Worm (Caenorhabditis elegans) whole organism, late embryonic: ENCODE results near the gene Y47D3B.12.

ENCODE experiments used
- C38D4.7 ChIP-seq: fragments of 200-800 bp; sonication (Bioruptor generic); optimal IDR thresholded peaks from 2 replicates; lab custom pipeline; 2018; ENCODE audit warnings: mild to moderate bottlenecking, missing genetic modification characterization, moderate library complexity, missing compliant biosample characterization
- T23F11.4 ChIP-seq: fragments of 200-800 bp; sonication (Bioruptor generic); optimal IDR thresholded peaks from 2 replicates; lab custom pipeline; 2018; ENCODE audit warnings: mild to moderate bottlenecking, missing genetic modification characterization, missing compliant biosample characterization
- ceh-18 ChIP-seq: sonication (generic microtip); optimal IDR thresholded peaks from 2 replicates; lab custom pipeline; 2016; ENCODE audit warnings: missing genetic modification characterization, missing compliant biosample characterization
- ceh-19 ChIP-seq: fragments of 200-800 bp; sonication (Bioruptor generic); optimal IDR thresholded peaks from 2 replicates; lab custom pipeline; 2018; ENCODE audit warnings: mild to moderate bottlenecking, missing genetic modification characterization, missing compliant biosample characterization
- ceh-2 ChIP-seq: sonication (generic microtip); optimal IDR thresholded peaks from 2 replicates; lab custom pipeline; 2016; ENCODE audit warnings: missing genotype, missing genetic modification characterization, missing compliant biosample characterization
- ceh-45 ChIP-seq: fragments of 200-800 bp; sonication (Bioruptor generic); IDR thresholded peaks from 2 replicates; pipeline ENCODE4 v1.3.6; 2022; ENCODE audit warnings: missing genetic modification reagents, missing genetic modification characterization, missing compliant biosample characterization
- ceh-6 ChIP-seq: fragments of 200-800 bp; sonication (Bioruptor generic); optimal IDR thresholded peaks from 2 replicates; lab custom pipeline; 2018; ENCODE audit warnings: mild to moderate bottlenecking, missing genetic modification characterization, missing compliant biosample characterization
- elt-2 ChIP-seq: sonication (generic microtip); optimal IDR thresholded peaks from 2 replicates; lab custom pipeline; 2016; ENCODE audit warnings: missing genetic modification reagents, missing genetic modification characterization, missing compliant biosample characterization
- elt-4 ChIP-seq: sonication (generic microtip); optimal IDR thresholded peaks from 2 replicates; lab custom pipeline; 2016; ENCODE audit warnings: missing genetic modification characterization, missing compliant biosample characterization
- eyg-1 ChIP-seq: sonication (generic microtip); optimal IDR thresholded peaks from 2 replicates; lab custom pipeline; 2016; ENCODE audit warnings: missing genotype, missing genetic modification characterization, missing compliant biosample characterization
- fax-1 ChIP-seq: sonication (generic microtip); optimal IDR thresholded peaks from 2 replicates; lab custom pipeline; 2016; ENCODE audit warnings: missing genotype, missing genetic modification characterization, missing compliant biosample characterization
- fkh-6 ChIP-seq: sonication (generic microtip); optimal IDR thresholded peaks from 2 replicates; lab custom pipeline; 2016; ENCODE audit warnings: missing genetic modification characterization, missing compliant biosample characterization
- gmeb-2 ChIP-seq: sonication (generic microtip); optimal IDR thresholded peaks from 2 replicates; lab custom pipeline; 2016; ENCODE audit warnings: missing genetic modification characterization, inconsistent platforms, missing compliant biosample characterization
- hlh-13 ChIP-seq: fragments of 200-800 bp; sonication (Bioruptor generic); optimal IDR thresholded peaks from 2 replicates; lab custom pipeline; 2018; ENCODE audit warnings: mild to moderate bottlenecking, missing genetic modification characterization, missing compliant biosample characterization
- hlh-15 ChIP-seq: sonication (generic microtip); optimal IDR thresholded peaks from 2 replicates; lab custom pipeline; 2016; ENCODE audit warnings: missing genetic modification characterization, missing compliant biosample characterization
- lin-11 ChIP-seq: fragments of 200-800 bp; sonication (Bioruptor generic); optimal IDR thresholded peaks from 2 replicates; lab custom pipeline; 2018; ENCODE audit warnings: mild to moderate bottlenecking, missing genetic modification characterization, missing compliant biosample characterization
- madf-2 ChIP-seq: sonication (generic microtip); optimal IDR thresholded peaks from 2 replicates; lab custom pipeline; 2017; ENCODE audit warnings: missing genetic modification characterization, missing compliant biosample characterization
- nfya-1 ChIP-seq: sonication (generic microtip); optimal IDR thresholded peaks from 2 replicates; lab custom pipeline; 2017; ENCODE audit warnings: missing genetic modification characterization, mild to moderate bottlenecking, missing compliant biosample characterization, antibody characterized with exemption, moderate library complexity
- nhr-11 ChIP-seq: fragments of 150-350 bp; optimal IDR thresholded peaks from 2 replicates; lab custom pipeline; 2014; ENCODE audit warnings: missing biosample characterization, missing genetic modification characterization
- npax-4 ChIP-seq: sonication (generic microtip); optimal IDR thresholded peaks from 2 replicates; lab custom pipeline; 2016; ENCODE audit warnings: missing genetic modification characterization, missing compliant biosample characterization
- odd-2 ChIP-seq: sonication (generic microtip); optimal IDR thresholded peaks from 2 replicates; lab custom pipeline; 2017; ENCODE audit warnings: antibody characterized with exemption, mild to moderate bottlenecking, missing genetic modification characterization, missing compliant biosample characterization
- pat-9 ChIP-seq: fragments of 200-800 bp; sonication (Bioruptor generic); optimal IDR thresholded peaks from 2 replicates; lab custom pipeline; 2018; ENCODE audit warnings: mild to moderate bottlenecking, missing genetic modification characterization, moderate library complexity, missing compliant biosample characterization
- pha-2 ChIP-seq: sonication (generic microtip); optimal IDR thresholded peaks from 2 replicates; lab custom pipeline; 2017; ENCODE audit warnings: mild to moderate bottlenecking, missing genetic modification characterization, missing compliant biosample characterization
- ref-2 ChIP-seq: sonication (generic microtip); optimal IDR thresholded peaks from 2 replicates; lab custom pipeline; 2016; ENCODE audit warnings: missing genetic modification characterization, missing compliant biosample characterization
- rnt-1 ChIP-seq: sonication (generic microtip); optimal IDR thresholded peaks from 2 replicates; lab custom pipeline; 2016; ENCODE audit warnings: missing genetic modification characterization, missing compliant biosample characterization
- sdc-2 ChIP-seq: sonication (generic microtip); optimal IDR thresholded peaks from 2 replicates; lab custom pipeline; 2016; ENCODE audit warnings: missing genotype, missing genetic modification characterization, missing compliant biosample characterization
- syd-9 ChIP-seq: sonication (generic microtip); optimal IDR thresholded peaks from 2 replicates; lab custom pipeline; 2016; ENCODE audit warnings: mild to moderate bottlenecking, missing genetic modification characterization, moderate library complexity, missing compliant biosample characterization
- tbx-2 ChIP-seq: sonication (generic microtip); optimal IDR thresholded peaks from 2 replicates; lab custom pipeline; 2016; ENCODE audit warnings: missing genetic modification characterization, missing compliant biosample characterization
- tbx-7 ChIP-seq: sonication (generic microtip); optimal IDR thresholded peaks from 2 replicates; lab custom pipeline; 2016; ENCODE audit warnings: missing genotype, missing genetic modification characterization, missing compliant biosample characterization
- ttx-3 ChIP-seq: sonication (generic microtip); optimal IDR thresholded peaks from 2 replicates; lab custom pipeline; 2016; ENCODE audit warnings: missing genetic modification reagents, missing genetic modification characterization, missing compliant biosample characterization
- unc-3 ChIP-seq, 2 experiments: fragments of 200-800 bp in 1 of 2; sonication (Bioruptor generic) in 1 of 2; sonication (generic microtip) in 1 of 2; conservative IDR thresholded peaks in 1 of 2; optimal IDR thresholded peaks in 1 of 2; 2 replicates each; pipeline versions ENCODE4 v1.3.6 to Lab custom; 2016 to 2022; ENCODE audit warnings: missing compliant biosample characterization in 2 of 2, missing genetic modification characterization in 2 of 2, missing genetic modification reagents in 1 of 2
- unc-42 ChIP-seq: sonication (generic microtip); optimal IDR thresholded peaks from 2 replicates; lab custom pipeline; 2016; ENCODE audit warnings: missing genotype, missing genetic modification characterization, missing compliant biosample characterization
- ztf-16 ChIP-seq: sonication (generic microtip); optimal IDR thresholded peaks from 2 replicates; lab custom pipeline; 2017; ENCODE audit warnings: missing genetic modification characterization, missing compliant biosample characterization

Y47D3B.12 gene

DNA sequence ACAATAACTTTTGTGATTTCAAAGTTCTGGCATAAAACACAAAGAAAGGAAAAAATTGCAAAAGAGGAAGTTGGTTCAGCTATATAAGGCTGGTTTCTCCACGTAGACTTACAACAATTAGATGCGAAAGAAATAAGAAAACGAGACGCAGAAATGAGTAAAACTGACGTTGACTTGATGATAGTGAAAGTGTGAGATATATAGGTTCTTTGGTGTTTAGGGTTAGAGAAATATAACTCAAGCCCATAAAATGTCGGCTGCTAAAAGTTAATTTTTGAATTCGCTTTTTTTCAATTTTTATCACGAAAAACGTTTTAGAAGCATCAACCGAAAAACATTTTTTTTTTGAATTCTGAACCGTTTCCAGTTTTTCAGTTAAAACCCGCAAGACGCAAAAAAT, 24.4 kb upstream of the Y47D3B.12 start:
- TF ChIP-seq ceh-18 (tag; lab: Kevin White, UChicago) (no peak), rnt-1 (tag; lab: Kevin White, UChicago) (no peak), syd-9 (tag; lab: Kevin White, UChicago) (no peak), pha-2 (no peak), tbx-7 (tag; lab: Kevin White, UChicago) (no peak), ztf-16 (tag; lab: Kevin White, UChicago) (no peak), madf-2 (tag; lab: Kevin White, UChicago) (no peak), ceh-19 (GFP tag; lab: Kevin White, UChicago) (no peak), hlh-15 (tag; lab: Kevin White, UChicago) (no peak), fkh-6 (tag; lab: Kevin White, UChicago) (no peak), unc-42 (no peak), gmeb-2 (tag; lab: Kevin White, UChicago) (no peak)

- TF ChIP-seq elt-4 (tag; lab: Kevin White, UChicago) (no peak), ztf-16 (tag; lab: Kevin White, UChicago) (no peak), ceh-2 (tag; lab: Kevin White, UChicago) (no peak), hlh-13 (no peak), unc-42 (no peak), lin-11 (tag; lab: Kevin White, UChicago) (no peak), odd-2 (no peak), ceh-6 (GFP tag; lab: Kevin White, UChicago) (no peak), elt-2 (no peak), ceh-45 (GFP tag; lab: Robert Waterston, UW) (no peak)
These were observed 23.9 kb upstream of the Y47D3B.12 start for ce11 chrIII:11378910-11379309.

DNA sequence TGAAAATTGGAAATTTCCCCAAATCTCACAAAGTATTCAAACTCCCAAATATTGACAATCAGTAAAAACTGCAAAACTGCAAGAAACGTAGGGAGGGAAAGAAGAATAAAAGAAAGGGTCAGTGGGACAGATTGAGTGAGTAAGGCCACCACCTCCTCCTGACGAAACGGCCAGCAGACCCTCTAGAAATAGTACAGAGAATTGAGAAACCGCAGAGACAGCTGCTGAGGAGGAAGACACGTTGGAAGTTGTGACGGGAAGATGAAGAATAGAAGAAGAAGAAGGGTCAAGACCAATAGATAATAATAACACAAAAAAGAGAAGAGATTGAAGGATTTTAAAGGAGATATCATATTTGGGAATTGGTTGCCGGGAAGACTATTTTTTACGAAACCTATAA, 22.3 kb upstream of the Y47D3B.12 start:
- TF ChIP-seq nfya-1 (tag; lab: Kevin White, UChicago), result peak; percentile 14
- TF ChIP-seq pat-9, result peak; percentile 13
- peak; percentile 30 for TF ChIP-seq rnt-1 (tag; lab: Kevin White, UChicago)
- TF ChIP-seq ttx-3, result no peak

ce11 chrIII:11381922-11382321, 20.9 kb upstream of the Y47D3B.12 start, which contains the start of gene subs-4:
Gene subs-4, plus strand, starts transcription at chrIII:11382222.
- no peak for TF ChIP-seq sdc-2
- no peak for TF ChIP-seq ceh-45 (GFP tag; lab: Robert Waterston, UW)
- no peak for TF ChIP-seq unc-3 (GFP tag; conservative IDR thresholded peaks at IDR 0.05; lab: Robert Waterston, UW)
- no peak for TF ChIP-seq unc-3 (tag; optimal IDR thresholded peaks at IDR 0.05; lab: Kevin White, UChicago)
- TF ChIP-seq eyg-1 (tag; lab: Kevin White, UChicago), result no peak
- no peak for TF ChIP-seq hlh-13
- no peak for TF ChIP-seq gmeb-2 (tag; lab: Kevin White, UChicago)
- no peak for TF ChIP-seq elt-4 (tag; lab: Kevin White, UChicago)
- TF ChIP-seq, all 69 proteins: peak for 0

ce11 chrIII:11389384-11389783, 13.4 kb upstream of the Y47D3B.12 start:
- no peak for TF ChIP-seq ref-2 (tag; lab: Kevin White, UChicago)

- TF ChIP-seq tbx-7 (tag; lab: Kevin White, UChicago), result no peak
- no peak for TF ChIP-seq nhr-11
- TF ChIP-seq tbx-2, result no peak
- TF ChIP-seq npax-4 (tag; lab: Kevin White, UChicago), result no peak
- no peak for TF ChIP-seq fax-1
- peak; percentile 59 for TF ChIP-seq unc-42
- TF ChIP-seq C38D4.7, result no peak
- TF ChIP-seq T23F11.4 (GFP tag; lab: Kevin White, UChicago), result no peak
These were observed 12.0 kb upstream of the Y47D3B.12 start for ce11 chrIII:11390832-11391231.
